Fruit fly (Drosophila melanogaster): ENCODE measurements around the gene CG4619.

- TF ChIP-seq Dif (GFP tag; optimal IDR thresholded peaks at IDR 0.05; ENCODE audit: partially characterized antibody) (no peak), Vsx2 (GFP tag; optimal IDR thresholded peaks at IDR 0.05; ENCODE audit: partially characterized antibody) (no peak), dl (GFP tag; optimal IDR thresholded peaks at IDR 0.05; ENCODE audit: insufficient read depth in 1 of 2, partially characterized antibody in 2 of 2) (no peak), Mio (GFP tag; optimal IDR thresholded peaks at IDR 0.05) (no peak), h (GFP tag; optimal IDR thresholded peaks at IDR 0.05) (no peak), Hr78 (GFP tag; optimal IDR thresholded peaks at IDR 0.05) (no peak), Jra (GFP tag; optimal IDR thresholded peaks at IDR 0.05) (no peak), Hr83 (GFP tag; optimal IDR thresholded peaks at IDR 0.05; ENCODE audit: poor library complexity, severe bottlenecking) (no peak), tai (GFP tag; optimal IDR thresholded peaks at IDR 0.05) (no peak), psq (GFP tag; optimal IDR thresholded peaks at IDR 0.05) (no peak), woc (GFP tag; optimal IDR thresholded peaks at IDR 0.05) (no peak), Abd-B (GFP tag; optimal IDR thresholded peaks at IDR 0.05) (no peak)
Observed at dm6 chr2L:9903028-9903427, 35.6 kb upstream of the CG4619 start, which contains the start of gene Muc30E.

Data from whole organism, wandering third instar larva.